Worm (Caenorhabditis elegans) whole organism, midembryonic: Measurements from ENCODE around the gene mrps-11.

ENCODE experiments used
- flt-1 ChIP-seq: fragments of 200-800 bp; sonication (Bioruptor generic); IDR thresholded peaks from 2 replicates; pipeline ENCODE4 v1.3.6; 2022; ENCODE audit warnings: missing genetic modification characterization, missing compliant biosample characterization
- med-1 ChIP-seq: sonication (generic microtip); optimal IDR thresholded peaks from 2 replicates; lab custom pipeline; 2017; ENCODE audit warnings: missing genetic modification characterization, mild to moderate bottlenecking, missing compliant biosample characterization, antibody characterized with exemption, missing genetic modification reagents; ENCODE audit not compliant: insufficient read depth
- ref-1 ChIP-seq: fragments of 200-800 bp; sonication (Bioruptor generic); conservative IDR thresholded peaks from 2 replicates; pipeline ENCODE4 v1.3.6; 2022; ENCODE audit warnings: missing genetic modification reagents, missing genetic modification characterization, missing compliant biosample characterization
- tab-1 ChIP-seq: fragments of 200-800 bp; sonication (Bioruptor generic); IDR thresholded peaks from 2 replicates; pipeline ENCODE4 v1.3.6; 2022; ENCODE audit warnings: missing genetic modification characterization, missing compliant biosample characterization
- ztf-23 ChIP-seq: fragments of 200-800 bp; sonication (Bioruptor generic); IDR thresholded peaks from 2 replicates; pipeline ENCODE4 v1.3.6; 2022; ENCODE audit warnings: missing genetic modification reagents, missing genetic modification characterization, missing compliant biosample characterization
- ztf-29 ChIP-seq: fragments of 200-800 bp; sonication (Bioruptor generic); IDR thresholded peaks from 2 replicates; pipeline ENCODE4 v1.3.6; 2022; ENCODE audit warnings: missing genetic modification reagents, missing genetic modification characterization, missing compliant biosample characterization

- no peak for TF ChIP-seq tab-1 (GFP tag; lab: Robert Waterston, UW)
- TF ChIP-seq flt-1: no peak
- TF ChIP-seq ztf-23: no peak
- no peak for TF ChIP-seq ztf-29
- no peak for TF ChIP-seq ref-1 (GFP tag; lab: Robert Waterston, UW)
- no peak for TF ChIP-seq med-1
These were observed 36.7 kb upstream of the mrps-11 start for ce11 chrV:12531084-12531483.
